Fruit fly (Drosophila melanogaster): ENCODE results near the gene tal-2A.
A peak's percentile ranks its signal among the peaks of the same experiment; 100 is the strongest.

tal-2A gene

DNA sequence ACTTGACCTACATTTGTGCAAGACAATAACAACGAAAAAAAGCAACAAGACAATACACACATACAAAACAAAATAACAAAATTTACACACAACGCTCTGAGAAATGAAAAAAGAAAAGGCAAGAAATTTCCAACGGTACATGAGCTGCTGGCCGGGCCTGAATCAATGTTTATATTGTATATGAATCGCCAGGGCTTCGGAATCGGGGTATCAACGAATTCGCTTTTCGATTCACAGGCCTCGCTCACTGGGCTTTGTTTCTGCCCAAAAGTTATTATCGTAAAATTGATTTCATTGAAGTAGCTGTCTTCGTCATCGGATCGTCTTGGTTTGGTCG, 3.4 kb downstream of the tal-2A start (continued):
- peak; percentile 74 for TF ChIP-seq Blimp-1 (GFP tag; optimal IDR thresholded peaks at IDR 0.05)
- TF ChIP-seq CG6808 (GFP tag; optimal IDR thresholded peaks at IDR 0.05), result peak; percentile 36
- TF ChIP-seq achi (GFP tag; optimal IDR thresholded peaks at IDR 0.05), result peak; percentile 40
- peak; percentile 3 for TF ChIP-seq cyc (GFP tag; optimal IDR thresholded peaks at IDR 0.05)
- TF ChIP-seq CG6854 (GFP tag; optimal IDR thresholded peaks at IDR 0.05), result peak; percentile 93
- TF ChIP-seq CG11902 (GFP tag; optimal IDR thresholded peaks at IDR 0.05), result no peak
- no peak for TF ChIP-seq fd59A (GFP tag; optimal IDR thresholded peaks at IDR 0.05)
- TF ChIP-seq Met (GFP tag; optimal IDR thresholded peaks at IDR 0.05), result peak; percentile 12
- TF ChIP-seq Hr39 (GFP tag; optimal IDR thresholded peaks at IDR 0.05), result no peak
- TF ChIP-seq Hr4 (GFP tag; optimal IDR thresholded peaks at IDR 0.05), result no peak

DNA sequence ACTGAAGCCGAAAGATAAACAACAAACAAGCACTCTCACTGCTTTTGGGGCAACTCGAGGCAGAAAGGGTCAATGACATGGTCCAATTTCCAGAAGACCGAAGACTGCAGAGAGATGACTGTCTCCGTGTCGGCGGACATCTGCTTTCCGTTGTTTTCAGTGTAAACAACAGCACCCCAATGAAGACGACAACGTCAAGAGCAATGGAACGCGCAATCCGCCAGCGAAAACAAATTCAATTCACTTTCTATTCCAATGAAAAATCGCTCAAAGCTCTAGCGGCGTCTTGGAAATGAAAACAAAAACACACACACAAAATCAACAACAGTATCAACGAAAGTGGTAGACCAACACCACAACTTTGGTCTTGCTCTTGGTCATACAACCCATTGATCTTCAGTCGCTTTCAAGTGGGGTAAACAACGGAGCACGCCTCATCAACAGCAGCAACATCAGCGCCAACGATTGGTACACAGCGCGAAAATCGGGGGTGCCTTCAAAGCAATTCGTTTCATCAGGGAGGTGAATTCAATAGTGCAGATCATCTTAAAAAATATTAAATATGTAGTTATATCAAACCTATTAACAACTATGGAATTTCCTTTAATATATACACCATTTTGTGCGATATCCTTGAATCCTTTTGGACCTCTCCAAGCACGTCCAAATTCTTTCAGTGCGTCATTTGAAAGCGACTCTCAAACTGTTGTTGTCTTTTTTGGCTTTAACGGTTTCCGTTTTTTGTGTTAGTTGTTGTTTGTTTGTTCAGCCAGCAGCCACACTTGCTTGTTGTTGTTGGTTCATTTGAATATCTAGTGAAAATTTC, 4.8 kb downstream of the tal-2A start:
- TF ChIP-seq Eip93F (GFP tag; optimal IDR thresholded peaks at IDR 0.05), result no peak
- peak; percentile 2 for TF ChIP-seq achi (GFP tag; optimal IDR thresholded peaks at IDR 0.05)
- TF ChIP-seq salr (GFP tag; optimal IDR thresholded peaks at IDR 0.05), result peak in 1 of 2 experiments; percentile 41
- TF ChIP-seq CG4318 (GFP tag; optimal IDR thresholded peaks at IDR 0.05), result peak; percentile 78
- peak; percentile 81 for TF ChIP-seq Hr4 (GFP tag; optimal IDR thresholded peaks at IDR 0.05)
- TF ChIP-seq CG7368 (GFP tag; optimal IDR thresholded peaks at IDR 0.05), result no peak
- TF ChIP-seq CG8119 (GFP tag; IDR thresholded peaks at IDR 0.05), result peak; percentile 83
- TF ChIP-seq CG6163 (GFP tag; IDR thresholded peaks at IDR 0.05), result peak; percentile 7; the same call in 1 of the 3 replicates
- no peak for TF ChIP-seq CG10631 (GFP tag; optimal IDR thresholded peaks at IDR 0.05)
- peak; percentile 5 for TF ChIP-seq Sox102F (GFP tag; optimal IDR thresholded peaks at IDR 0.05)
- no peak for TF ChIP-seq CG3919 (GFP tag; optimal IDR thresholded peaks at IDR 0.05)
- TF ChIP-seq CG32006 (GFP tag; optimal IDR thresholded peaks at IDR 0.05), result peak; percentile 91
- peak; percentile 50 for TF ChIP-seq Lpt (GFP tag; optimal IDR thresholded peaks at IDR 0.05)
- TF ChIP-seq svp (GFP tag), result peak; percentile 63
- no peak for TF ChIP-seq dsx (GFP tag; optimal IDR thresholded peaks at IDR 0.05; ENCODE audit: poor library complexity, severe bottlenecking)
- TF ChIP-seq CG1621 (tag; optimal IDR thresholded peaks at IDR 0.05), result no peak
- peak; percentile 34; the same call in 1 of the 2 replicates for TF ChIP-seq Gug (GFP tag; IDR thresholded peaks at IDR 0.05)
- TF ChIP-seq eg (GFP tag; IDR thresholded peaks at IDR 0.05), result peak; percentile 69
- TF ChIP-seq fkh (GFP tag; optimal IDR thresholded peaks at IDR 0.05), result peak; percentile 65
- no peak for TF ChIP-seq ss (GFP tag; optimal IDR thresholded peaks at IDR 0.05)
- peak; percentile 39 for TF ChIP-seq Blimp-1 (GFP tag; optimal IDR thresholded peaks at IDR 0.05)
- peak; percentile 49 for TF ChIP-seq Eip78C (GFP tag)
- no peak for TF ChIP-seq Eip75B (GFP tag; optimal IDR thresholded peaks at IDR 0.05)
- TF ChIP-seq CG15336 (GFP tag; IDR thresholded peaks at IDR 0.05), result peak; percentile 68
- peak; percentile 69 for TF ChIP-seq CG6276 (GFP tag; optimal IDR thresholded peaks at IDR 0.05)
- peak; percentile 28 for TF ChIP-seq Met (GFP tag; optimal IDR thresholded peaks at IDR 0.05)
- peak; percentile 76 for TF ChIP-seq dac (GFP tag; optimal IDR thresholded peaks at IDR 0.05)
- no peak for TF ChIP-seq fd59A (GFP tag; optimal IDR thresholded peaks at IDR 0.05)
- TF ChIP-seq OdsH (GFP tag; optimal IDR thresholded peaks at IDR 0.05), result peak; percentile 41
- no peak for TF ChIP-seq CG8632 (GFP tag; optimal IDR thresholded peaks at IDR 0.05)
- TF ChIP-seq pdm3 (GFP tag; optimal IDR thresholded peaks at IDR 0.05), result peak; percentile 2

DNA sequence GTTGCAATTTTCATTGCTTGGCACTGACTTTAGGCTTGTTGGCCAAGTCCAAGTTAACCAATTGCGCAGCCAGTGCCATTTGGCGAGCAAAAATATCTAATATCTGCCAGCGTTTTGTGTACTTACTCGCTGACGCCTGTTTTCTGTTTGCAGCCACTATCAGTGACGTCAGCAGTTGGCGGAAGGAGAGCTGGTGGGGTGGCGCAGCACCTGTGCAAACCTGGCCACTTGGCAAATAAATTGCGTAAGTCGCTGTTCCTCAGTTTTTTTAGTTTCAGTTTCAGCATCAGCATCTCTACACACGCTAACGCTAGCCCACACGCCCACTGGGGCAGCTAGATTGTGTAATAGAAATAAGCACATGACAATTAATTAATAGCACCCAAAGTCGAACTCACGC, 6.1 kb downstream of the tal-2A start:
- TF ChIP-seq net (GFP tag; optimal IDR thresholded peaks at IDR 0.05), result no peak
- TF ChIP-seq fkh (GFP tag; optimal IDR thresholded peaks at IDR 0.05), result peak; percentile 78
- 0 out of 3 replicates have a peak, but pooled peaks have one; percentile 12 for TF ChIP-seq CG8119 (GFP tag; IDR thresholded peaks at IDR 0.05)
- no peak for TF ChIP-seq Lpt (GFP tag; optimal IDR thresholded peaks at IDR 0.05)
